Fruit fly (Drosophila melanogaster): ENCODE data around the gene PGRP-LD.

PGRP-LD gene

dm6 chr3L:5831890-5832289 lies 52.0 kb downstream of the PGRP-LD start:
- no peak for TF ChIP-seq CG17801 (GFP tag; optimal IDR thresholded peaks at IDR 0.05; ENCODE audit: partially characterized antibody)

- TF ChIP-seq CG17801 (GFP tag; optimal IDR thresholded peaks at IDR 0.05; ENCODE audit: partially characterized antibody) = no peak
Observed at dm6 chr3L:5833761-5834160, 53.9 kb downstream of the PGRP-LD start.

- TF ChIP-seq CG17801 (GFP tag; optimal IDR thresholded peaks at IDR 0.05; ENCODE audit: partially characterized antibody) = no peak
Observed at dm6 chr3L:5834245-5834644, 54.4 kb downstream of the PGRP-LD start.
